Worm (Caenorhabditis elegans): Measurements from ENCODE around the gene W06F12.3.

ce11 chrIII:13761022-13761421, 26.2 kb downstream of the W06F12.3 start:
- TF ChIP-seq unc-62 (GFP tag; optimal IDR thresholded peaks at IDR 0.05) = no peak
- no peak for TF ChIP-seq hpl-2 (GFP tag; optimal IDR thresholded peaks at IDR 0.05)
- TF ChIP-seq jun-1 (tag; optimal IDR thresholded peaks at IDR 0.05) = no peak
- no peak for TF ChIP-seq pag-3 (tag; optimal IDR thresholded peaks at IDR 0.05; ENCODE audit: borderline replicate concordance, insufficient read depth)
- no peak for TF ChIP-seq fos-1 (tag; optimal IDR thresholded peaks at IDR 0.05)
- no peak for TF ChIP-seq unc-130 (tag; optimal IDR thresholded peaks at IDR 0.05)
- TF ChIP-seq skn-1 (tag; optimal IDR thresholded peaks at IDR 0.05) = no peak
- TF ChIP-seq snpc-4 (tag; optimal IDR thresholded peaks at IDR 0.05) = no peak
- TF ChIP-seq ceh-82 (tag; optimal IDR thresholded peaks at IDR 0.05) = no peak
- TF ChIP-seq unc-30 (tag; optimal IDR thresholded peaks at IDR 0.05) = no peak
- TF ChIP-seq lin-39 (tag; optimal IDR thresholded peaks at IDR 0.05) = no peak
